Worm (Caenorhabditis elegans) whole organism, mixed stage, embryonic: ENCODE data around the gene R13A5.7.
"Not testable (repeated sequence)": the region's sequence is repeated elsewhere in the genome, so short reads cannot be mapped to it uniquely, and the experiment has no call there.

Source experiments
- ham-2 ChIP-seq: fragments of 200-800 bp; sonication (Bioruptor generic); optimal IDR thresholded peaks from 2 replicates; lab custom pipeline; 2018; ENCODE audit warnings: mild to moderate bottlenecking, missing genetic modification characterization, missing compliant biosample characterization
- mep-1 ChIP-seq: fragments of 150-350 bp; optimal IDR thresholded peaks from 2 replicates; lab custom pipeline; 2017; ENCODE audit warnings: missing biosample characterization, missing genetic modification reagents, missing genetic modification characterization, inconsistent platforms
- nhr-12 ChIP-seq: fragments of 150-350 bp; optimal IDR thresholded peaks from 2 replicates; lab custom pipeline; 2014; ENCODE audit warnings: missing biosample characterization, missing genetic modification characterization
- nhr-2 ChIP-seq: fragments of 150-350 bp; optimal IDR thresholded peaks from 2 replicates; lab custom pipeline; 2014; ENCODE audit warnings: missing biosample characterization, missing genetic modification characterization
- nhr-28 ChIP-seq: fragments of 150-350 bp; optimal IDR thresholded peaks from 2 replicates; lab custom pipeline; 2014; ENCODE audit warnings: missing biosample characterization, missing genetic modification characterization
- snpc-4 ChIP-seq: fragments of 150-350 bp; optimal IDR thresholded peaks from 2 replicates; lab custom pipeline; 2014; ENCODE audit warnings: missing biosample characterization, missing genetic modification characterization
- unc-39 ChIP-seq: fragments of 150-350 bp; optimal IDR thresholded peaks from 2 replicates; lab custom pipeline; 2014; ENCODE audit warnings: missing biosample characterization, missing genetic modification characterization
- unc-62 ChIP-seq: fragments of 150-350 bp; optimal IDR thresholded peaks from 2 replicates; lab custom pipeline; 2014; ENCODE audit warnings: missing biosample characterization, missing genetic modification reagents, missing genetic modification characterization

- TF ChIP-seq nhr-28; snpc-4 (tag; lab: Kevin White, UChicago); mep-1; nhr-2 (tag; lab: Kevin White, UChicago); unc-39 (tag; lab: Kevin White, UChicago); nhr-12 (tag; lab: Kevin White, UChicago); ham-2 (GFP tag; lab: Kevin White, UChicago); unc-62 (GFP tag; lab: Kevin White, UChicago): not testable (repeated sequence)
Measured at ce11 chrIII:7594482-7594881, 24.5 kb upstream of the R13A5.7 start, which contains the start of gene Y80D4G.2.
